Fruit fly (Drosophila melanogaster) whole organism, embryonic: ENCODE measurements around the gene Ssadh.

Source experiments
- Antp ChIP-seq: fragments of 200-800 bp; sonication (Bioruptor generic); optimal IDR thresholded peaks from 3 replicates; lab custom pipeline; 2016; ENCODE audit warnings: missing biosample characterization, missing genetic modification characterization
- Asciz ChIP-seq: fragments of 200-800 bp; sonication (Bioruptor generic); optimal IDR thresholded peaks from 2 replicates; lab custom pipeline; 2017; ENCODE audit warnings: missing biosample characterization, mild to moderate bottlenecking, missing genetic modification characterization, missing genetic modification reagents
- C15 ChIP-seq: fragments of 200-800 bp; sonication (Bioruptor generic); IDR thresholded peaks from 3 replicates; pipeline ENCODE4 v1.3.6; 2022; ENCODE audit warnings: missing biosample characterization, missing genetic modification characterization
- CG11560 ChIP-seq: fragments of 200-800 bp; sonication (Bioruptor generic); IDR thresholded peaks from 3 replicates; pipeline ENCODE4 v1.3.6; 2022; ENCODE audit warnings: missing biosample characterization, missing genetic modification characterization
- CG14710 ChIP-seq: fragments of 200-800 bp; sonication (Bioruptor generic); optimal IDR thresholded peaks from 3 replicates; lab custom pipeline; 2019; ENCODE audit warnings: missing biosample characterization, mild to moderate bottlenecking, missing genetic modification characterization, moderate library complexity
- CG15479 ChIP-seq: fragments of 200-800 bp; sonication (Bioruptor generic); optimal IDR thresholded peaks from 3 replicates; lab custom pipeline; 2019; ENCODE audit warnings: missing biosample characterization, mild to moderate bottlenecking, missing genetic modification characterization, moderate library complexity
- CG15696 ChIP-seq: fragments of 200-800 bp; sonication (Bioruptor generic); optimal IDR thresholded peaks from 2 replicates; lab custom pipeline; 2019; ENCODE audit warnings: missing biosample characterization, mild to moderate bottlenecking, missing genetic modification characterization, moderate library complexity
- CG2129 ChIP-seq: fragments of 200-800 bp; sonication (Bioruptor generic); IDR thresholded peaks from 2 replicates; pipeline ENCODE4 v1.3.6; 2022; ENCODE audit warnings: missing biosample characterization, missing genetic modification characterization; ENCODE audit not compliant: partially characterized antibody
- CG6175 ChIP-seq: fragments of 200-800 bp; sonication (Bioruptor generic); IDR thresholded peaks from 3 replicates; pipeline ENCODE4 v1.3.6; 2022; ENCODE audit warnings: missing biosample characterization, missing genetic modification characterization
- CG6689 ChIP-seq: fragments of 200-800 bp; sonication (Bioruptor generic); IDR thresholded peaks from 2 replicates; pipeline ENCODE4 v1.3.6; 2022; ENCODE audit warnings: missing biosample characterization, missing genetic modification characterization
- CG6854 ChIP-seq: fragments of 200-800 bp; sonication (Bioruptor generic); optimal IDR thresholded peaks from 3 replicates; lab custom pipeline; 2017; ENCODE audit warnings: missing biosample characterization, mild to moderate bottlenecking, missing genetic modification characterization
- CG7556 ChIP-seq: fragments of 200-800 bp; sonication (Bioruptor generic); optimal IDR thresholded peaks from 2 replicates; lab custom pipeline; 2017; ENCODE audit warnings: missing biosample characterization, mild to moderate bottlenecking, missing genetic modification characterization
- CG7928 ChIP-seq: fragments of 200-800 bp; sonication (Bioruptor generic); optimal IDR thresholded peaks from 2 replicates; lab custom pipeline; 2017; ENCODE audit warnings: missing biosample characterization, mild to moderate bottlenecking, missing genetic modification characterization
- CkIIα-i1 ChIP-seq: fragments of 200-800 bp; sonication (Bioruptor generic); IDR thresholded peaks from 2 replicates; pipeline ENCODE4 v1.3.6; 2022; ENCODE audit warnings: missing biosample characterization, missing genetic modification characterization
- Dbx ChIP-seq: fragments of 200-800 bp; sonication (Bioruptor generic); IDR thresholded peaks from 3 replicates; pipeline ENCODE4 v1.3.6; 2022; ENCODE audit warnings: missing biosample characterization, missing genetic modification characterization
- Dek ChIP-seq: fragments of 200-800 bp; sonication (Bioruptor generic); optimal IDR thresholded peaks from 3 replicates; lab custom pipeline; 2019; ENCODE audit warnings: missing biosample characterization, mild to moderate bottlenecking, missing genetic modification characterization, moderate library complexity
- Dref ChIP-seq: fragments of 200-800 bp; sonication (Bioruptor generic); IDR thresholded peaks from 2 replicates; pipeline ENCODE4 v1.3.6; 2022; ENCODE audit warnings: missing biosample characterization, missing genetic modification characterization
- MTF-1 ChIP-seq: fragments of 200-800 bp; sonication (Bioruptor generic); optimal IDR thresholded peaks from 2 replicates; lab custom pipeline; 2018; ENCODE audit warnings: missing biosample characterization, mild to moderate bottlenecking, missing genetic modification characterization, borderline replicate concordance
- Meics ChIP-seq: fragments of 200-800 bp; sonication (Bioruptor generic); optimal IDR thresholded peaks from 2 replicates; lab custom pipeline; 2017; ENCODE audit warnings: missing biosample characterization, mild to moderate bottlenecking, missing genetic modification characterization
- Mrtf ChIP-seq: fragments of 200-800 bp; sonication (Bioruptor generic); IDR thresholded peaks from 3 replicates; pipeline ENCODE4 v1.3.6; 2022; ENCODE audit warnings: missing biosample characterization, missing genetic modification characterization
- Neu2 ChIP-seq: fragments of 200-800 bp; sonication (Bioruptor generic); optimal IDR thresholded peaks from 3 replicates; lab custom pipeline; 2016; ENCODE audit warnings: missing biosample characterization, missing genetic modification characterization, borderline replicate concordance
- Optix ChIP-seq: fragments of 200-800 bp; sonication (Bioruptor generic); IDR thresholded peaks from 3 replicates; pipeline ENCODE4 v1.3.6; 2022; ENCODE audit warnings: missing biosample characterization, missing genetic modification characterization
- Sin3A ChIP-seq: fragments of >200 bp; optimal IDR thresholded peaks from 2 replicates; lab custom pipeline; 2018
- Taf1 ChIP-seq: fragments of 200-800 bp; sonication (Bioruptor generic); IDR thresholded peaks from 2 replicates; pipeline ENCODE4 v1.3.6; 2022; ENCODE audit warnings: missing biosample characterization, missing genetic modification characterization
- YL-1 ChIP-seq: fragments of 200-800 bp; sonication (Bioruptor generic); optimal IDR thresholded peaks from 3 replicates; lab custom pipeline; 2017; ENCODE audit warnings: missing biosample characterization, mild to moderate bottlenecking, missing genetic modification characterization
- al ChIP-seq: fragments of 200-800 bp; sonication (Bioruptor generic); IDR thresholded peaks from 2 replicates; pipeline ENCODE4 v1.3.6; 2022; ENCODE audit warnings: missing biosample characterization, missing genetic modification characterization
- br ChIP-seq: fragments of >200 bp; optimal IDR thresholded peaks from 2 replicates; lab custom pipeline; 2017
- esg ChIP-seq: fragments of 200-800 bp; sonication (Bioruptor generic); conservative IDR thresholded peaks from 2 replicates; pipeline ENCODE4 v1.3.6; 2022; ENCODE audit warnings: missing biosample characterization, missing genetic modification characterization
- ewg ChIP-seq: fragments of 200-800 bp; sonication (Bioruptor generic); optimal IDR thresholded peaks from 3 replicates; lab custom pipeline; 2017; ENCODE audit warnings: mild to moderate bottlenecking, missing biosample characterization, missing genetic modification reagents, missing genetic modification characterization
- fd102C ChIP-seq: fragments of 200-800 bp; sonication (Bioruptor generic); optimal IDR thresholded peaks from 2 replicates; lab custom pipeline; 2018; ENCODE audit warnings: missing biosample characterization, mild to moderate bottlenecking, missing genetic modification characterization, moderate library complexity
- fd3F ChIP-seq: fragments of 200-800 bp; sonication (Bioruptor generic); optimal IDR thresholded peaks from 2 replicates; lab custom pipeline; 2018; ENCODE audit warnings: missing biosample characterization, mild to moderate bottlenecking, missing genetic modification characterization, moderate library complexity
- ham ChIP-seq: fragments of 200-800 bp; sonication (Bioruptor generic); IDR thresholded peaks from 2 replicates; pipeline ENCODE4 v1.3.6; 2022; ENCODE audit warnings: missing biosample characterization, missing genetic modification characterization
- hb ChIP-seq: fragments of 200-800 bp; sonication (Bioruptor generic); IDR thresholded peaks from 3 replicates; pipeline ENCODE4 v1.3.6; 2022; ENCODE audit warnings: missing biosample characterization, missing genetic modification characterization; ENCODE audit not compliant: partially characterized antibody
- hkb ChIP-seq, 2 experiments: fragments of 200-800 bp in 1 of 2; fragments of >200 bp in 1 of 2; sonication (Bioruptor generic) in 1 of 2; IDR thresholded peaks in 1 of 2; optimal IDR thresholded peaks in 1 of 2; 2 replicates each; pipeline versions ENCODE4 v1.3.6 to Lab custom; 2017 to 2022; ENCODE audit warnings: missing biosample characterization in 1 of 2, missing genetic modification characterization in 1 of 2
- insv ChIP-seq, 2 experiments: fragments of 200-800 bp; sonication (Bioruptor generic); optimal IDR thresholded peaks; 3 replicates each; lab custom pipeline; 2016 to 2018; ENCODE audit warnings: missing biosample characterization in 2 of 2, missing genetic modification characterization in 2 of 2
- kni ChIP-seq: fragments of 200-800 bp; sonication (Bioruptor generic); optimal IDR thresholded peaks from 3 replicates; lab custom pipeline; 2017; ENCODE audit warnings: mild to moderate bottlenecking, missing biosample characterization, missing genetic modification reagents, missing genetic modification characterization
- lab ChIP-seq: fragments of 200-800 bp; sonication (Bioruptor generic); optimal IDR thresholded peaks from 3 replicates; lab custom pipeline; 2017; ENCODE audit warnings: missing biosample characterization, missing genetic modification characterization, mild to moderate bottlenecking, moderate library complexity, missing genetic modification reagents
- nmo ChIP-seq: fragments of 200-800 bp; sonication (Bioruptor generic); optimal IDR thresholded peaks from 2 replicates; lab custom pipeline; 2018; ENCODE audit warnings: missing biosample characterization, mild to moderate bottlenecking, missing genetic modification characterization, moderate library complexity
- pnt ChIP-seq: fragments of 200-800 bp; sonication (Bioruptor generic); optimal IDR thresholded peaks from 3 replicates; lab custom pipeline; 2016; ENCODE audit warnings: missing biosample characterization, missing genetic modification characterization
- pum ChIP-seq: fragments of 200-800 bp; sonication (Bioruptor generic); optimal IDR thresholded peaks from 2 replicates; lab custom pipeline; 2016; ENCODE audit warnings: missing biosample characterization, missing genetic modification characterization
- rib ChIP-seq: fragments of 200-800 bp; sonication (Bioruptor generic); IDR thresholded peaks from 2 replicates; pipeline ENCODE4 v1.3.6; 2022; ENCODE audit warnings: missing biosample characterization, missing genetic modification characterization
- sens ChIP-seq: fragments of 200-800 bp; sonication (Bioruptor generic); peaks from one replicate; lab custom pipeline; 2016; ENCODE audit warnings: missing biosample characterization, missing genetic modification characterization
- seq ChIP-seq: fragments of 200-800 bp; sonication (Bioruptor generic); IDR thresholded peaks from 2 replicates; pipeline ENCODE4 v1.3.6; 2022; ENCODE audit warnings: missing biosample characterization, missing genetic modification characterization
- sqz ChIP-seq: fragments of 200-800 bp; sonication (Bioruptor generic); optimal IDR thresholded peaks from 3 replicates; lab custom pipeline; 2018; ENCODE audit warnings: missing biosample characterization, mild to moderate bottlenecking, missing genetic modification characterization
- sr ChIP-seq: fragments of 200-800 bp; sonication (Bioruptor generic); IDR thresholded peaks from 3 replicates; pipeline ENCODE4 v1.3.6; 2022; ENCODE audit warnings: missing biosample characterization, missing genetic modification characterization
- ssp ChIP-seq: fragments of 200-800 bp; sonication (Bioruptor generic); IDR thresholded peaks from 2 replicates; pipeline ENCODE4 v1.3.6; 2022; ENCODE audit warnings: missing biosample characterization, missing genetic modification characterization
- tna ChIP-seq: fragments of 200-800 bp; sonication (Bioruptor generic); IDR thresholded peaks from 2 replicates; pipeline ENCODE4 v1.3.6; 2022; ENCODE audit warnings: missing biosample characterization, missing genetic modification characterization; ENCODE audit not compliant: partially characterized antibody
- vvl ChIP-seq: fragments of 200-800 bp; sonication (Bioruptor generic); IDR thresholded peaks from 2 replicates; pipeline ENCODE4 v1.3.6; 2022; ENCODE audit warnings: missing biosample characterization, missing genetic modification characterization
- wek ChIP-seq: fragments of 200-800 bp; sonication (Bioruptor generic); optimal IDR thresholded peaks from 3 replicates; lab custom pipeline; 2018; ENCODE audit warnings: missing biosample characterization, mild to moderate bottlenecking, missing genetic modification characterization, moderate library complexity

The Ssadh gene

dm6 chr3R:25646882-25647518 lies 20.3 kb upstream of the Ssadh start (continued):
- TF ChIP-seq sr (GFP tag; lab: Robert Waterston, UW) (peak; percentile 42; the same call in 1 of the 3 replicates), MTF-1 (GFP tag; lab: Kevin White, UChicago) (peak; percentile 73), CG6175 (GFP tag; lab: Robert Waterston, UW) (peak; percentile 83), Dref (GFP tag; lab: Robert Waterston, UW) (peak; percentile 47), CG6689 (GFP tag; lab: Robert Waterston, UW) (peak; percentile 92), hb (peak; percentile 86), Antp (GFP tag; lab: Kevin White, UChicago) (peak; percentile 97), sqz (GFP tag; lab: Kevin White, UChicago) (peak; percentile 57), ssp (GFP tag; lab: Robert Waterston, UW) (peak; percentile 84), Asciz (GFP tag; lab: Kevin White, UChicago) (peak; percentile 63), CG6854 (GFP tag; lab: Kevin White, UChicago) (peak; percentile 65), Dek (tag; lab: Kevin White, UChicago) (peak; percentile 85), insv (GFP tag; optimal IDR thresholded peaks at IDR 0.05; lab: Kevin White, UChicago) (peak in 1 of 2 experiments; percentile 73), ham (GFP tag; lab: Robert Waterston, UW) (peak; percentile 82), seq (GFP tag; lab: Robert Waterston, UW) (peak; percentile 93), C15 (GFP tag; lab: Robert Waterston, UW) (peak; percentile 77; the same call in 2 of the 3 replicates), Dbx (GFP tag; lab: Robert Waterston, UW) (peak; percentile 94), Sin3A (lab: Kevin White, UChicago) (peak; percentile 99), CG2129 (GFP tag; lab: Robert Waterston, UW) (peak; percentile 92), CG14710 (peak; percentile 96), CG15479 (GFP tag; lab: Kevin White, UChicago) (peak; percentile 80), al (peak; percentile 91), lab (peak; percentile 95), CkIIα-i1 (GFP tag; lab: Robert Waterston, UW) (0 out of 2 replicates have a peak, but pooled peaks have one; percentile 21), pnt (GFP tag; lab: Kevin White, UChicago) (peak; percentile 96), rib (GFP tag; lab: Robert Waterston, UW) (peak; percentile 70), vvl (GFP tag; lab: Robert Waterston, UW) (peak; percentile 91), sens (peak; percentile 99), br (lab: Kevin White, UChicago) (no peak), fd102C (GFP tag; lab: Kevin White, UChicago) (peak; percentile 55), fd3F (GFP tag; lab: Kevin White, UChicago) (peak; percentile 82), tna (peak; percentile 70), pum (GFP tag; lab: Kevin White, UChicago) (peak; percentile 96), Optix (GFP tag; lab: Robert Waterston, UW) (peak; percentile 93), Mrtf (GFP tag; lab: Robert Waterston, UW) (peak; percentile 86), kni (GFP tag; lab: Kevin White, UChicago) (peak; percentile 92), YL-1 (peak; percentile 51), wek (GFP tag; lab: Kevin White, UChicago) (peak; percentile 74), Meics (GFP tag; lab: Kevin White, UChicago) (peak; percentile 92), CG7928 (GFP tag; lab: Kevin White, UChicago) (peak; percentile 68), Neu2 (GFP tag; lab: Kevin White, UChicago) (peak; percentile 81), esg (GFP tag; lab: Robert Waterston, UW) (peak; percentile 93), CG11560 (tag; lab: Robert Waterston, UW) (peak; percentile 85), CG7556 (GFP tag; lab: Kevin White, UChicago) (peak; percentile 91), nmo (GFP tag; lab: Kevin White, UChicago) (peak; percentile 96), CG15696 (tag; lab: Kevin White, UChicago) (peak; percentile 93), hkb (optimal IDR thresholded peaks at IDR 0.05; lab: Kevin White, UChicago) (peak; percentile 71), hkb (GFP tag; IDR thresholded peaks at IDR 0.05; lab: Robert Waterston, UW) (peak; percentile 84), Taf1 (GFP tag; lab: Robert Waterston, UW) (peak; percentile 75; the same call in 1 of the 2 replicates), ewg (GFP tag; lab: Kevin White, UChicago) (peak; percentile 95)
